Fruit fly (Drosophila melanogaster): ENCODE measurements around the gene Dtg.

dm6 chr3R:12652736-12653135 lies 4.9 kb downstream of the Dtg start:
- TF ChIP-seq CG14711 (tag; optimal IDR thresholded peaks at IDR 0.05) = no peak
- no peak for TF ChIP-seq kay (GFP tag; ENCODE audit: borderline replicate concordance)
